Worm (Caenorhabditis elegans) whole organism, L1 larva: Measurements from ENCODE around the gene elt-2.
A peak's percentile ranks its signal among the peaks of the same experiment; 100 is the strongest.

Experiments
- C34B4.2 ChIP-seq: sonication (generic microtip); optimal IDR thresholded peaks from 2 replicates; lab custom pipeline; 2017; ENCODE audit warnings: mild to moderate bottlenecking, missing genetic modification characterization, missing compliant biosample characterization
- alr-1 ChIP-seq: fragments of 200-800 bp; sonication (Bioruptor generic); optimal IDR thresholded peaks from 2 replicates; lab custom pipeline; 2018; ENCODE audit warnings: borderline replicate concordance, mild to moderate bottlenecking, missing genetic modification characterization, missing compliant biosample characterization
- blmp-1 ChIP-seq: fragments of 150-350 bp; optimal IDR thresholded peaks from 2 replicates; lab custom pipeline; 2014; ENCODE audit warnings: missing biosample characterization, missing genetic modification characterization
- ceh-63 ChIP-seq: fragments of 200-800 bp; sonication (Bioruptor generic); optimal IDR thresholded peaks from 2 replicates; lab custom pipeline; 2018; ENCODE audit warnings: mild to moderate bottlenecking, missing genetic modification characterization, missing compliant biosample characterization
- ceh-88 ChIP-seq: fragments of 200-800 bp; sonication (Bioruptor generic); IDR thresholded peaks from 2 replicates; pipeline ENCODE4 v1.3.6; 2022; ENCODE audit warnings: missing genetic modification characterization, missing compliant biosample characterization
- dpl-1 ChIP-seq, 3 experiments: fragments of 150-350 bp in 2 of 3; sonication (generic microtip) in 1 of 3; optimal IDR thresholded peaks; 2 replicates each; lab custom pipeline; 2014 to 2017; ENCODE audit warnings: missing biosample characterization in 3 of 3, missing genetic modification characterization in 3 of 3, missing genetic modification reagents in 3 of 3
- dsc-1 ChIP-seq: sonication (generic microtip); optimal IDR thresholded peaks from 2 replicates; lab custom pipeline; 2016; ENCODE audit warnings: mild to moderate bottlenecking, missing genetic modification characterization, missing compliant biosample characterization
- efl-1 ChIP-seq, 4 experiments: fragments of 150-350 bp; optimal IDR thresholded peaks in 3 of 4; peaks in 1 of 4; 1 replicate in 1 of 4; 2 replicates in 3 of 4; lab custom pipeline; 2014; ENCODE audit warnings: missing biosample characterization in 2 of 4, missing genetic modification characterization in 2 of 4, missing genetic modification reagents in 2 of 4
- egl-13 ChIP-seq: sonication (generic microtip); optimal IDR thresholded peaks from 2 replicates; lab custom pipeline; 2016; ENCODE audit warnings: missing genotype, missing genetic modification reagents, missing genetic modification characterization, missing compliant biosample characterization
- elt-2 ChIP-seq: sonication (generic microtip); optimal IDR thresholded peaks from 2 replicates; lab custom pipeline; 2016; ENCODE audit warnings: missing genetic modification characterization, mild to moderate bottlenecking, inconsistent platforms, missing compliant biosample characterization, missing genetic modification reagents
- elt-3 ChIP-seq, 6 experiments: fragments of 150-350 bp in 1 of 6; sonication (generic microtip); optimal IDR thresholded peaks; 2 replicates each; lab custom pipeline; 2017 to 2018; ENCODE audit warnings: missing biosample characterization in 6 of 6, missing genetic modification characterization in 6 of 6, inconsistent platforms in 1 of 6
- ets-5 ChIP-seq: fragments of 200-800 bp; sonication (Bioruptor generic); IDR thresholded peaks from 2 replicates; pipeline ENCODE4 v1.3.6; 2022; ENCODE audit warnings: missing genetic modification characterization, missing compliant biosample characterization
- fkh-10 ChIP-seq: sonication (generic microtip); optimal IDR thresholded peaks from 2 replicates; lab custom pipeline; 2017; ENCODE audit warnings: missing biosample characterization, missing genetic modification reagents, missing genetic modification characterization
- fkh-4 ChIP-seq: sonication (generic microtip); optimal IDR thresholded peaks from 2 replicates; lab custom pipeline; 2016; ENCODE audit warnings: missing compliant biosample characterization, missing genetic modification characterization, borderline replicate concordance
- fkh-8 ChIP-seq: sonication (generic microtip); optimal IDR thresholded peaks from 2 replicates; lab custom pipeline; 2016; ENCODE audit warnings: mild to moderate bottlenecking, missing genetic modification characterization, missing compliant biosample characterization
- grh-1 ChIP-seq: fragments of 200-800 bp; sonication (Bioruptor generic); IDR thresholded peaks from 2 replicates; pipeline ENCODE4 v1.3.6; 2022; ENCODE audit warnings: missing genetic modification reagents, missing genetic modification characterization, missing compliant biosample characterization
- hlh-4 ChIP-seq: sonication (generic microtip); optimal IDR thresholded peaks from 2 replicates; lab custom pipeline; 2016; ENCODE audit warnings: mild to moderate bottlenecking, missing genetic modification characterization, missing compliant biosample characterization
- jun-1 ChIP-seq: fragments of 150-350 bp; optimal IDR thresholded peaks from 2 replicates; lab custom pipeline; 2014; ENCODE audit warnings: missing biosample characterization, missing genetic modification reagents, missing genetic modification characterization
- lin-13 ChIP-seq: fragments of 150-350 bp; optimal IDR thresholded peaks from 2 replicates; lab custom pipeline; 2014; ENCODE audit warnings: missing biosample characterization, missing genetic modification reagents, missing genetic modification characterization
- lin-14 ChIP-seq: fragments of 200-800 bp; sonication (Bioruptor generic); optimal IDR thresholded peaks from 2 replicates; lab custom pipeline; 2018; ENCODE audit warnings: mild to moderate bottlenecking, missing genetic modification characterization, moderate library complexity, missing compliant biosample characterization
- lsy-2 ChIP-seq, 2 experiments: fragments of 150-350 bp; optimal IDR thresholded peaks; 2 replicates each; lab custom pipeline; 2014; ENCODE audit warnings: missing biosample characterization in 2 of 2, missing genetic modification characterization in 2 of 2
- mab-9 ChIP-seq: fragments of 200-800 bp; sonication (Bioruptor generic); IDR thresholded peaks from 2 replicates; pipeline ENCODE4 v1.3.6; 2022; ENCODE audit warnings: missing genetic modification reagents, missing genetic modification characterization, missing compliant biosample characterization
- mdl-1 ChIP-seq, 2 experiments: fragments of 150-350 bp; optimal IDR thresholded peaks; 2 replicates each; lab custom pipeline; 2014 to 2017; ENCODE audit warnings: missing biosample characterization in 2 of 2, missing genetic modification characterization in 2 of 2, inconsistent platforms in 1 of 2
- mef-2 ChIP-seq: fragments of 150-350 bp; optimal IDR thresholded peaks from 2 replicates; lab custom pipeline; 2014; ENCODE audit warnings: missing biosample characterization, missing genetic modification characterization
- nhr-11 ChIP-seq: fragments of 150-350 bp; optimal IDR thresholded peaks from 2 replicates; lab custom pipeline; 2014; ENCODE audit warnings: missing biosample characterization, missing genetic modification characterization
- nhr-19 ChIP-seq: fragments of 200-800 bp; sonication (Bioruptor generic); conservative IDR thresholded peaks from 2 replicates; pipeline ENCODE4 v1.3.6; 2022; ENCODE audit warnings: missing genetic modification characterization, missing compliant biosample characterization
- nhr-20 ChIP-seq: sonication (generic microtip); optimal IDR thresholded peaks from 2 replicates; lab custom pipeline; 2016; ENCODE audit warnings: mild to moderate bottlenecking, missing genetic modification characterization, missing compliant biosample characterization
- nhr-237 ChIP-seq: fragments of 150-350 bp; optimal IDR thresholded peaks from 2 replicates; lab custom pipeline; 2014; ENCODE audit warnings: missing biosample characterization, missing genetic modification characterization
- nhr-76 ChIP-seq: sonication (generic microtip); optimal IDR thresholded peaks from 2 replicates; lab custom pipeline; 2017; ENCODE audit warnings: missing biosample characterization, missing genetic modification characterization
- nhr-77 ChIP-seq: fragments of 150-350 bp; optimal IDR thresholded peaks from 2 replicates; lab custom pipeline; 2014; ENCODE audit warnings: missing biosample characterization, missing genetic modification characterization
- nhr-85 ChIP-seq: sonication (generic microtip); peaks from one replicate; lab custom pipeline; 2016; ENCODE audit warnings: missing genetic modification characterization, inconsistent platforms, missing compliant biosample characterization
- skn-1 ChIP-seq: fragments of 150-350 bp; optimal IDR thresholded peaks from 2 replicates; lab custom pipeline; 2014; ENCODE audit warnings: missing biosample characterization, missing genetic modification characterization
- snpc-4 ChIP-seq: fragments of 150-350 bp; optimal IDR thresholded peaks from 2 replicates; lab custom pipeline; 2014; ENCODE audit warnings: missing biosample characterization, missing genetic modification characterization
- sox-4 ChIP-seq: sonication (generic microtip); optimal IDR thresholded peaks from 2 replicates; lab custom pipeline; 2016; ENCODE audit warnings: missing genetic modification characterization, missing compliant biosample characterization
- swsn-7 ChIP-seq: sonication (generic microtip); optimal IDR thresholded peaks from 2 replicates; lab custom pipeline; 2016; ENCODE audit warnings: missing genetic modification characterization, missing compliant biosample characterization
- tbx-2 ChIP-seq: sonication (generic microtip); optimal IDR thresholded peaks from 2 replicates; lab custom pipeline; 2016; ENCODE audit warnings: missing genetic modification characterization, missing compliant biosample characterization
- tlp-1 ChIP-seq: fragments of 150-350 bp; optimal IDR thresholded peaks from 2 replicates; lab custom pipeline; 2014; ENCODE audit warnings: missing biosample characterization, missing genetic modification characterization
- unc-130 ChIP-seq: fragments of 150-350 bp; optimal IDR thresholded peaks from 2 replicates; lab custom pipeline; 2017; ENCODE audit warnings: missing biosample characterization, missing genetic modification characterization, inconsistent platforms
- unc-62 ChIP-seq: fragments of 150-350 bp; optimal IDR thresholded peaks from 2 replicates; lab custom pipeline; 2014; ENCODE audit warnings: missing biosample characterization, missing genetic modification reagents, missing genetic modification characterization
- unc-98 ChIP-seq: fragments of 200-800 bp; sonication (Bioruptor generic); IDR thresholded peaks from 2 replicates; pipeline ENCODE4 v1.3.6; 2022; ENCODE audit warnings: missing genetic modification characterization, missing compliant biosample characterization
- vab-15 ChIP-seq: sonication (generic microtip); optimal IDR thresholded peaks from 2 replicates; lab custom pipeline; 2017; ENCODE audit warnings: missing genotype, mild to moderate bottlenecking, missing genetic modification characterization, missing compliant biosample characterization
- ztf-11 ChIP-seq, 2 experiments: sonication (generic microtip); optimal IDR thresholded peaks; 2 replicates each; lab custom pipeline; 2016 to 2017; ENCODE audit warnings: missing genetic modification characterization in 2 of 2, missing biosample characterization in 1 of 2, missing compliant biosample characterization in 1 of 2

elt-2 gene

ce11 chrX:10524483-10524948 lies 43.5 kb downstream of the elt-2 start, which contains the start of the genes mboa-7 and git-1 (continued):
- TF ChIP-seq efl-1 (optimal IDR thresholded peaks at IDR 0.05; lab: Kevin White, UChicago) (peak; percentile 42 to 49), efl-1 (GFP tag; optimal IDR thresholded peaks at IDR 0.05 in 1 of 2; lab: Kevin White, UChicago) (peak; percentile 12 to 92), dpl-1 (GFP tag; optimal IDR thresholded peaks at IDR 0.05; lab: Kevin White, UChicago) (peak; percentile 35 to 54 (median 54)), nhr-11 (no peak), mab-9 (GFP tag; lab: Robert Waterston, UW) (no peak), vab-15 (tag; lab: Kevin White, UChicago) (peak; percentile 15), C34B4.2 (tag; lab: Kevin White, UChicago) (no peak), skn-1 (tag; lab: Kevin White, UChicago) (peak; percentile 37), ets-5 (GFP tag; lab: Robert Waterston, UW) (no peak), jun-1 (tag; lab: Kevin White, UChicago) (no peak), lin-14 (GFP tag; lab: Kevin White, UChicago) (peak; percentile 92), nhr-77 (peak; percentile 45), nhr-237 (tag; lab: Kevin White, UChicago) (no peak), ceh-63 (GFP tag; lab: Kevin White, UChicago) (no peak), unc-98 (no peak), fkh-4 (tag; lab: Kevin White, UChicago) (no peak), elt-3 (tag; optimal IDR thresholded peaks at IDR 0.05; lab: Kevin White, UChicago) (peak in 3 of 6 experiments; percentile 30 to 74 (median 57)), mdl-1 (tag; optimal IDR thresholded peaks at IDR 0.05; lab: Kevin White, UChicago) (peak in 1 of 2 experiments; percentile 50), mef-2 (tag; lab: Kevin White, UChicago) (no peak), ceh-88 (GFP tag; lab: Robert Waterston, UW) (peak; percentile 11; the same call in 1 of the 2 replicates), nhr-76 (tag; lab: Kevin White, UChicago) (no peak), nhr-19 (peak; percentile 55)

- TF ChIP-seq mdl-1 (tag; optimal IDR thresholded peaks at IDR 0.05; lab: Kevin White, UChicago) (peak in 1 of 2 experiments; percentile 10), fkh-10 (GFP tag; lab: Kevin White, UChicago) (no peak), sox-4 (tag; lab: Kevin White, UChicago) (no peak), ets-5 (GFP tag; lab: Robert Waterston, UW) (no peak), elt-2 (tag; lab: Kevin White, UChicago) (peak; percentile 39), tlp-1 (tag; lab: Kevin White, UChicago) (no peak), nhr-85 (tag; lab: Kevin White, UChicago) (no peak), snpc-4 (tag; lab: Kevin White, UChicago) (no peak), nhr-237 (tag; lab: Kevin White, UChicago) (no peak), tbx-2 (tag; lab: Kevin White, UChicago) (no peak), egl-13 (tag; lab: Kevin White, UChicago) (no peak)
Observed at ce11 chrX:10527414-10527813, 46.4 kb downstream of the elt-2 start.

- TF ChIP-seq elt-2 (tag; lab: Kevin White, UChicago) (peak; percentile 75), blmp-1 (tag; lab: Kevin White, UChicago) (no peak)
- TF ChIP-seq, all 84 proteins: peak for 1
Observed at ce11 chrX:10528993-10529392, 48.0 kb downstream of the elt-2 start, which contains the start of the genes F14F3.5 and slcf-1. Gene F14F3.5, minus strand, starts transcription at chrX:10529226. Gene slcf-1, plus strand, starts transcription at chrX:10529294.

- TF ChIP-seq vab-15 (tag; lab: Kevin White, UChicago) (no peak), lin-13 (GFP tag; lab: Kevin White, UChicago) (no peak), tbx-2 (tag; lab: Kevin White, UChicago) (no peak), hlh-4 (tag; lab: Kevin White, UChicago) (no peak), swsn-7 (tag; lab: Kevin White, UChicago) (no peak), fkh-4 (tag; lab: Kevin White, UChicago) (no peak), nhr-11 (no peak), sox-4 (tag; lab: Kevin White, UChicago) (no peak), alr-1 (tag; lab: Kevin White, UChicago) (no peak), efl-1 (optimal IDR thresholded peaks at IDR 0.05; lab: Kevin White, UChicago) (no peak), efl-1 (GFP tag; optimal IDR thresholded peaks at IDR 0.05 in 1 of 2; lab: Kevin White, UChicago) (no peak), grh-1 (GFP tag; lab: Robert Waterston, UW) (no peak), mdl-1 (tag; optimal IDR thresholded peaks at IDR 0.05; lab: Kevin White, UChicago) (no peak), unc-130 (tag; lab: Kevin White, UChicago) (no peak), dsc-1 (tag; lab: Kevin White, UChicago) (no peak), ztf-11 (tag; optimal IDR thresholded peaks at IDR 0.05; lab: Kevin White, UChicago) (no peak), egl-13 (tag; lab: Kevin White, UChicago) (peak; percentile 26), lsy-2 (tag; optimal IDR thresholded peaks at IDR 0.05; lab: Kevin White, UChicago) (no peak), nhr-20 (peak; percentile 18), elt-2 (tag; lab: Kevin White, UChicago) (peak; percentile 93), unc-62 (GFP tag; lab: Kevin White, UChicago) (no peak), fkh-8 (tag; lab: Kevin White, UChicago) (no peak), snpc-4 (tag; lab: Kevin White, UChicago) (no peak)
Observed at ce11 chrX:10532180-10532833, 51.3 kb downstream of the elt-2 start.
